Fruit fly (Drosophila melanogaster): ENCODE measurements around the gene Ttc30.

Ttc30 gene

DNA sequence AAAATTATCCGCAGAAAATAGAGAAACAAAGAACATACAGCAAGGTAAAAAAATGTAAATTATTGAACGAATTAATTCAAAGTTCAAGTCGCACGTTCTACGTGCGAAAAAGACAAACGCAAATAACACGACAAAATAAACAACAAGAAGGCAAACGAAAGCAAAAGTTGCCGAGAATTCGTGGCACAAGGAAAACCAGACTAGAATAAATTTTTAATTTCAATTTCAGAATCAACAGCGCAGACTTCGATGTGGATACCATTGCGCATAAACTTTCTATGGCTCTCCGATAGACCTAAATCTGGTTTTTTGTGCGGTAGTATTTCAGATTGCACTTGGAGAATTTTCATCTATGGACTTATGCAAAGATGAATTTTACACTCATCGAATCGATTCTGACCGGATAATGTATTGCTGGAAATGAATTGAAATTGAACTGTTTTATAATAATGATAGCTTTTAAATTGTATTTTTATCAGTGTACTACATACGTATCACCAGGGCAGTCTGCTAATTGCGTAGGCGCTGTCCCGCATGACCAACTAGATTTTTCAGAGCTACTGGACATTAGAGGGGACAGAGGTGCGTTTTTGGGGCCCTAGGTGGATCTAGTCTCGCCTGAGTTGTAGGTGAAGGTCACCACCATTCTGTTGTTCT is 23.1 kb upstream of the Ttc30 start (continued):
- TF ChIP-seq dmrt11E (tag; optimal IDR thresholded peaks at IDR 0.05) (no peak), Side (GFP tag; optimal IDR thresholded peaks at IDR 0.05) (peak; percentile 87), CG10431 (GFP tag; optimal IDR thresholded peaks at IDR 0.05) (no peak), CG32767 (GFP tag; IDR thresholded peaks at IDR 0.05) (peak; percentile 81), Fer1 (GFP tag; optimal IDR thresholded peaks at IDR 0.05) (peak; percentile 86), CG14667 (GFP tag; IDR thresholded peaks at IDR 0.05) (peak; percentile 83), CG13296 (GFP tag; optimal IDR thresholded peaks at IDR 0.05) (peak; percentile 72), jigr1 (GFP tag; IDR thresholded peaks at IDR 0.05) (0 out of 3 replicates have a peak, but pooled peaks have one; percentile 52), CG15011 (GFP tag; optimal IDR thresholded peaks at IDR 0.05) (peak; percentile 75), oc (tag; optimal IDR thresholded peaks at IDR 0.05) (peak; percentile 15), CG12104 (GFP tag; optimal IDR thresholded peaks at IDR 0.05) (peak; percentile 76), BEAF-32 (GFP tag; optimal IDR thresholded peaks at IDR 0.05) (no peak), Spps (tag; optimal IDR thresholded peaks at IDR 0.05) (peak; percentile 13), CG18599 (GFP tag; optimal IDR thresholded peaks at IDR 0.05) (peak; percentile 92), CG4282 (GFP tag; optimal IDR thresholded peaks at IDR 0.05) (peak; percentile 74), Ets97D (GFP tag; optimal IDR thresholded peaks at IDR 0.05) (peak; percentile 53), ftz-f1 (GFP tag; optimal IDR thresholded peaks at IDR 0.05) (peak; percentile 86), croc (GFP tag; conservative IDR thresholded peaks at IDR 0.05) (peak; percentile 46; the same call in 2 of the 3 replicates), scrt (GFP tag; optimal IDR thresholded peaks at IDR 0.05) (peak; percentile 78), sr (GFP tag; IDR thresholded peaks at IDR 0.05) (peak; percentile 88; the same call in 2 of the 3 replicates), CG15073 (GFP tag; optimal IDR thresholded peaks at IDR 0.05) (no peak), Mes4 (GFP tag; optimal IDR thresholded peaks at IDR 0.05) (peak; percentile 66), CG8290 (GFP tag; optimal IDR thresholded peaks at IDR 0.05) (no peak), CG8290 (tag; optimal IDR thresholded peaks at IDR 0.05) (peak in 1 of 2 experiments; percentile 95), CG13424 (tag; optimal IDR thresholded peaks at IDR 0.05) (peak; percentile 74), trem (tag; optimal IDR thresholded peaks at IDR 0.05) (no peak), fru (optimal IDR thresholded peaks at IDR 0.05) (no peak), CG10267 (tag; optimal IDR thresholded peaks at IDR 0.05) (peak; percentile 62), phol (tag; optimal IDR thresholded peaks at IDR 0.05) (no peak), CG2712 (tag; optimal IDR thresholded peaks at IDR 0.05) (peak; percentile 73), CG3281 (GFP tag; optimal IDR thresholded peaks at IDR 0.05) (peak; percentile 89), wdn (GFP tag; IDR thresholded peaks at IDR 0.05) (peak; percentile 93), CG4854 (GFP tag; optimal IDR thresholded peaks at IDR 0.05) (peak; percentile 90), da (GFP tag; optimal IDR thresholded peaks at IDR 0.05) (peak; percentile 48), peb (GFP tag; IDR thresholded peaks at IDR 0.05) (peak; percentile 51; the same call in 1 of the 2 replicates), D19A (tag; optimal IDR thresholded peaks at IDR 0.05) (peak; percentile 50), CG30431 (GFP tag; optimal IDR thresholded peaks at IDR 0.05) (peak; percentile 36), NfI (GFP tag; optimal IDR thresholded peaks at IDR 0.05) (peak; percentile 86), run (tag; optimal IDR thresholded peaks at IDR 0.05) (peak; percentile 41), zfh1 (GFP tag; IDR thresholded peaks at IDR 0.05) (peak; percentile 84), CG14014 (GFP tag; IDR thresholded peaks at IDR 0.05) (peak; percentile 93), br (optimal IDR thresholded peaks at IDR 0.05) (no peak), h (optimal IDR thresholded peaks at IDR 0.05) (no peak), lab (GFP tag; optimal IDR thresholded peaks at IDR 0.05) (peak; percentile 94), CG6813 (GFP tag; optimal IDR thresholded peaks at IDR 0.05) (peak; percentile 80), Max (GFP tag; optimal IDR thresholded peaks at IDR 0.05) (peak; percentile 71), CG6765 (GFP tag; optimal IDR thresholded peaks at IDR 0.05) (peak; percentile 80), nerfin-2 (GFP tag; IDR thresholded peaks at IDR 0.05; ENCODE audit: partially characterized antibody) (no peak), CG3726 (GFP tag; IDR thresholded peaks at IDR 0.05) (peak; percentile 80; the same call in 2 of the 3 replicates), HHEX (GFP tag; optimal IDR thresholded peaks at IDR 0.05) (peak; percentile 86), Aef1 (GFP tag; IDR thresholded peaks at IDR 0.05) (peak; percentile 91)

Measured in whole organism, embryonic.